Fruit fly (Drosophila melanogaster): ENCODE data around the gene Trmt112.
A peak's percentile ranks its signal among the peaks of the same experiment; 100 is the strongest.

Trmt112 gene

dm6 chr3L:21224701-21225223, 8.1 kb upstream of the Trmt112 start:
- no peak for TF ChIP-seq CG16863 (GFP tag; optimal IDR thresholded peaks at IDR 0.05)
- peak; percentile 15 for TF ChIP-seq Blimp-1 (GFP tag; optimal IDR thresholded peaks at IDR 0.05)
- TF ChIP-seq Deaf1 (tag; optimal IDR thresholded peaks at IDR 0.05), result peak; percentile 68
- TF ChIP-seq Nf-YB (GFP tag; optimal IDR thresholded peaks at IDR 0.05), result peak; percentile 5
- TF ChIP-seq z (GFP tag; IDR thresholded peaks at IDR 0.05), result peak; percentile 81; the same call in 2 of the 3 replicates
- no peak for TF ChIP-seq vfl (GFP tag; optimal IDR thresholded peaks at IDR 0.05)
- peak; percentile 52 for TF ChIP-seq Xbp1 (GFP tag; optimal IDR thresholded peaks at IDR 0.05)
- no peak for TF ChIP-seq ro (GFP tag; IDR thresholded peaks at IDR 0.05)
- peak; percentile 80 for TF ChIP-seq crol (GFP tag; IDR thresholded peaks at IDR 0.05)
- TF ChIP-seq Pdp1 (GFP tag; optimal IDR thresholded peaks at IDR 0.05), result peak in 1 of 2 experiments; percentile 95
- peak; percentile 60 for TF ChIP-seq CG8478 (optimal IDR thresholded peaks at IDR 0.05)
- no peak for TF ChIP-seq CG13775 (GFP tag; optimal IDR thresholded peaks at IDR 0.05)
- peak; percentile 18; the same call in 1 of the 2 replicates for TF ChIP-seq Drgx (GFP tag; IDR thresholded peaks at IDR 0.05)
- 0 out of 3 replicates have a peak, but pooled peaks have one; percentile 16 for TF ChIP-seq so (GFP tag; IDR thresholded peaks at IDR 0.05)
- no peak for TF ChIP-seq ERR (GFP tag; optimal IDR thresholded peaks at IDR 0.05)
- TF ChIP-seq ci (GFP tag; IDR thresholded peaks at IDR 0.05), result 0 out of 3 replicates have a peak, but pooled peaks have one; percentile 49
- TF ChIP-seq CG6791 (GFP tag; IDR thresholded peaks at IDR 0.05; ENCODE audit: partially characterized antibody), result 0 out of 3 replicates have a peak, but pooled peaks have one; percentile 39
- no peak for TF ChIP-seq eyg (GFP tag; optimal IDR thresholded peaks at IDR 0.05)
- peak; percentile 76 for TF ChIP-seq cg (GFP tag; optimal IDR thresholded peaks at IDR 0.05)
- TF ChIP-seq Ets65A (GFP tag), result peak; percentile 31
- no peak for TF ChIP-seq CG15479 (GFP tag; optimal IDR thresholded peaks at IDR 0.05)
- no peak for TF ChIP-seq CG11560 (tag; IDR thresholded peaks at IDR 0.05)
- TF ChIP-seq row (GFP tag; IDR thresholded peaks at IDR 0.05), result 0 out of 3 replicates have a peak, but pooled peaks have one; percentile 11
- no peak for TF ChIP-seq dpn (GFP tag; optimal IDR thresholded peaks at IDR 0.05)
- TF ChIP-seq Eip74EF (GFP tag; optimal IDR thresholded peaks at IDR 0.05), result peak in 1 of 2 experiments; percentile 87
- no peak for TF ChIP-seq Sry-β (GFP tag; optimal IDR thresholded peaks at IDR 0.05)
- TF ChIP-seq Trl (optimal IDR thresholded peaks at IDR 0.05), result peak in 1 of 2 experiments; percentile 11
- TF ChIP-seq Trl (GFP tag; optimal IDR thresholded peaks at IDR 0.05), result no peak
- no peak for TF ChIP-seq E2f2 (GFP tag; IDR thresholded peaks at IDR 0.05)
- TF ChIP-seq CG6175 (GFP tag; IDR thresholded peaks at IDR 0.05), result 0 out of 3 replicates have a peak, but pooled peaks have one; percentile 8

- TF ChIP-seq CG4820 (GFP tag; optimal IDR thresholded peaks at IDR 0.05), result no peak
- TF ChIP-seq pnt (GFP tag; optimal IDR thresholded peaks at IDR 0.05), result no peak
- TF ChIP-seq caup (GFP tag; optimal IDR thresholded peaks at IDR 0.05; ENCODE audit: severe bottlenecking), result no peak
- no peak for TF ChIP-seq CG8359 (GFP tag; optimal IDR thresholded peaks at IDR 0.05; ENCODE audit: borderline replicate concordance)
- TF ChIP-seq jigr1 (GFP tag; IDR thresholded peaks at IDR 0.05), result no peak
- no peak for TF ChIP-seq dpn (GFP tag; optimal IDR thresholded peaks at IDR 0.05)
- TF ChIP-seq az2 (GFP tag; optimal IDR thresholded peaks at IDR 0.05), result no peak
- TF ChIP-seq CG16779 (GFP tag; IDR thresholded peaks at IDR 0.05), result no peak
- TF ChIP-seq CG30403 (GFP tag; optimal IDR thresholded peaks at IDR 0.05), result peak; percentile 15
- peak; percentile 32 for TF ChIP-seq CG11504 (tag; optimal IDR thresholded peaks at IDR 0.05)
- no peak for TF ChIP-seq CG6254 (GFP tag; optimal IDR thresholded peaks at IDR 0.05)
- no peak for TF ChIP-seq ftz-f1 (GFP tag; optimal IDR thresholded peaks at IDR 0.05)
- TF ChIP-seq Myb (GFP tag; optimal IDR thresholded peaks at IDR 0.05), result no peak
- no peak for TF ChIP-seq pum (GFP tag; optimal IDR thresholded peaks at IDR 0.05)
- no peak for TF ChIP-seq tup (GFP tag; optimal IDR thresholded peaks at IDR 0.05)
- no peak for TF ChIP-seq CG17359 (tag; optimal IDR thresholded peaks at IDR 0.05)
- peak; percentile 21 for TF ChIP-seq dmrt99B (tag; optimal IDR thresholded peaks at IDR 0.05)
- TF ChIP-seq CG11696 (GFP tag; IDR thresholded peaks at IDR 0.05), result no peak
- no peak for TF ChIP-seq ara (GFP tag; IDR thresholded peaks at IDR 0.05)
- no peak for TF ChIP-seq crol (GFP tag; IDR thresholded peaks at IDR 0.05)
- peak; percentile 38 for TF ChIP-seq gem (tag; optimal IDR thresholded peaks at IDR 0.05)
- no peak for TF ChIP-seq CG10147 (GFP tag; optimal IDR thresholded peaks at IDR 0.05)
- no peak for TF ChIP-seq pb (GFP tag; optimal IDR thresholded peaks at IDR 0.05)
- TF ChIP-seq ewg (GFP tag; optimal IDR thresholded peaks at IDR 0.05), result no peak
These were observed 7.6 kb upstream of the Trmt112 start for dm6 chr3L:21224274-21224673.
